Fruit fly (Drosophila melanogaster) whole organism, embryonic: ENCODE data around the gene swa.

Experiments
- Asciz ChIP-seq: fragments of 200-800 bp; sonication (Bioruptor generic); optimal IDR thresholded peaks from 2 replicates; lab custom pipeline; 2017; ENCODE audit warnings: missing biosample characterization, mild to moderate bottlenecking, missing genetic modification characterization, missing genetic modification reagents
- Awh ChIP-seq: fragments of 200-800 bp; sonication (Bioruptor generic); IDR thresholded peaks from 2 replicates; pipeline ENCODE4, ENCODE4 v1.3.6; 2022; ENCODE audit warnings: missing biosample characterization, missing genetic modification characterization
- CG10366 ChIP-seq: fragments of 200-800 bp; sonication (Bioruptor generic); IDR thresholded peaks from 2 replicates; pipeline ENCODE4 v1.3.6; 2022; ENCODE audit warnings: missing biosample characterization, missing genetic modification characterization
- CG12104 ChIP-seq: fragments of 200-800 bp; sonication (Bioruptor generic); optimal IDR thresholded peaks from 3 replicates; lab custom pipeline; 2016; ENCODE audit warnings: missing biosample characterization, missing genetic modification characterization
- CG12236 ChIP-seq: fragments of 200-800 bp; sonication (Bioruptor generic); optimal IDR thresholded peaks from 2 replicates; lab custom pipeline; 2016; ENCODE audit warnings: missing biosample characterization, missing genetic modification characterization
- CG14860 ChIP-seq: fragments of 200-800 bp; sonication (Bioruptor generic); IDR thresholded peaks from 3 replicates; pipeline ENCODE4 v1.3.6; 2022; ENCODE audit warnings: missing biosample characterization, missing genetic modification characterization; ENCODE audit not compliant: partially characterized antibody
- CG33213 ChIP-seq: fragments of 200-800 bp; sonication (Bioruptor generic); optimal IDR thresholded peaks from 3 replicates; lab custom pipeline; 2016; ENCODE audit warnings: missing biosample characterization, missing genetic modification characterization
- CG33557 ChIP-seq: fragments of 200-800 bp; sonication (Bioruptor generic); optimal IDR thresholded peaks from 2 replicates; lab custom pipeline; 2019; ENCODE audit warnings: missing biosample characterization, mild to moderate bottlenecking, missing genetic modification characterization, moderate library complexity
- CG4854 ChIP-seq: fragments of 200-800 bp; sonication (Bioruptor generic); optimal IDR thresholded peaks from 2 replicates; lab custom pipeline; 2016; ENCODE audit warnings: missing biosample characterization, missing genetic modification characterization, inconsistent platforms
- CG7271 ChIP-seq: fragments of 200-800 bp; sonication (Bioruptor generic); optimal IDR thresholded peaks from 2 replicates; lab custom pipeline; 2018; ENCODE audit warnings: missing biosample characterization, mild to moderate bottlenecking, missing genetic modification characterization, moderate library complexity
- CG7928 ChIP-seq: fragments of 200-800 bp; sonication (Bioruptor generic); optimal IDR thresholded peaks from 2 replicates; lab custom pipeline; 2017; ENCODE audit warnings: missing biosample characterization, mild to moderate bottlenecking, missing genetic modification characterization
- CG8478 ChIP-seq: fragments of >200 bp; optimal IDR thresholded peaks from 2 replicates; lab custom pipeline; 2018
- CG9797 ChIP-seq: fragments of 200-800 bp; sonication (Bioruptor generic); optimal IDR thresholded peaks from 3 replicates; lab custom pipeline; 2018; ENCODE audit warnings: missing biosample characterization, mild to moderate bottlenecking, missing genetic modification characterization
- Dref ChIP-seq: fragments of 200-800 bp; sonication (Bioruptor generic); IDR thresholded peaks from 2 replicates; pipeline ENCODE4 v1.3.6; 2022; ENCODE audit warnings: missing biosample characterization, missing genetic modification characterization
- Ets65A ChIP-seq: fragments of 200-800 bp; sonication (Bioruptor generic); peaks from one replicate; lab custom pipeline; 2016; ENCODE audit warnings: missing biosample characterization, missing genetic modification characterization
- HLH54F ChIP-seq: fragments of 200-800 bp; sonication (Bioruptor generic); optimal IDR thresholded peaks from 3 replicates; lab custom pipeline; 2016; ENCODE audit warnings: missing biosample characterization, missing genetic modification characterization
- Nf-YB ChIP-seq: fragments of 200-800 bp; sonication (Bioruptor generic); optimal IDR thresholded peaks from 3 replicates; lab custom pipeline; 2019; ENCODE audit warnings: missing biosample characterization, mild to moderate bottlenecking, missing genetic modification characterization, moderate library complexity
- Oaz ChIP-seq: fragments of 200-800 bp; sonication (Bioruptor generic); IDR thresholded peaks from 2 replicates; pipeline ENCODE4 v1.3.6; 2022; ENCODE audit warnings: missing biosample characterization, missing genetic modification characterization
- Rfx ChIP-seq: fragments of 200-800 bp; sonication (Bioruptor generic); IDR thresholded peaks from 2 replicates; pipeline ENCODE4 v1.3.6; 2022; ENCODE audit warnings: missing biosample characterization, missing genetic modification characterization
- Six4 ChIP-seq: fragments of 200-800 bp; sonication (Bioruptor generic); optimal IDR thresholded peaks from 2 replicates; lab custom pipeline; 2016; ENCODE audit warnings: missing biosample characterization, missing genetic modification characterization
- Spps ChIP-seq: fragments of 200-800 bp; sonication (Bioruptor generic); optimal IDR thresholded peaks from 2 replicates; lab custom pipeline; 2018; ENCODE audit warnings: missing biosample characterization, mild to moderate bottlenecking, missing genetic modification characterization
- Trl ChIP-seq, 3 experiments: fragments of >200 bp in 2 of 3; fragments of 200-800 bp in 1 of 3; sonication (Bioruptor generic) in 1 of 3; optimal IDR thresholded peaks; 2 replicates in 1 of 3; 3 replicates in 2 of 3; lab custom pipeline; 2016 to 2017; ENCODE audit warnings: missing biosample characterization in 1 of 3, missing genetic modification characterization in 1 of 3
- ase ChIP-seq: fragments of 200-800 bp; sonication (Bioruptor generic); IDR thresholded peaks from 3 replicates; pipeline ENCODE4 v1.3.6; 2022; ENCODE audit warnings: missing biosample characterization, missing genetic modification characterization
- bsh ChIP-seq, 2 experiments: fragments of 200-800 bp; sonication (Bioruptor generic); optimal IDR thresholded peaks; 2 replicates each; lab custom pipeline; 2017 to 2018; ENCODE audit warnings: mild to moderate bottlenecking in 2 of 2, missing biosample characterization in 2 of 2, missing genetic modification characterization in 2 of 2, moderate library complexity in 1 of 2
- cas ChIP-seq: fragments of 200-800 bp; sonication (Bioruptor generic); IDR thresholded peaks from 2 replicates; pipeline ENCODE4 v1.3.6; 2022; ENCODE audit warnings: missing biosample characterization, missing genetic modification characterization
- chif ChIP-seq, 2 experiments: fragments of 200-800 bp; sonication (Bioruptor generic); optimal IDR thresholded peaks; 3 replicates each; lab custom pipeline; 2016; ENCODE audit warnings: missing biosample characterization in 2 of 2, missing genetic modification characterization in 2 of 2
- fd3F ChIP-seq: fragments of 200-800 bp; sonication (Bioruptor generic); optimal IDR thresholded peaks from 2 replicates; lab custom pipeline; 2018; ENCODE audit warnings: missing biosample characterization, mild to moderate bottlenecking, missing genetic modification characterization, moderate library complexity
- gcm ChIP-seq: fragments of 200-800 bp; sonication (Bioruptor generic); optimal IDR thresholded peaks from 2 replicates; lab custom pipeline; 2019; ENCODE audit warnings: missing biosample characterization, mild to moderate bottlenecking, missing genetic modification characterization, moderate library complexity
- insv ChIP-seq, 2 experiments: fragments of 200-800 bp; sonication (Bioruptor generic); optimal IDR thresholded peaks; 3 replicates each; lab custom pipeline; 2016 to 2018; ENCODE audit warnings: missing biosample characterization in 2 of 2, missing genetic modification characterization in 2 of 2
- jing ChIP-seq: fragments of 200-800 bp; sonication (Bioruptor generic); optimal IDR thresholded peaks from 2 replicates; lab custom pipeline; 2018; ENCODE audit warnings: missing biosample characterization, mild to moderate bottlenecking, missing genetic modification characterization
- mam ChIP-seq: fragments of 200-800 bp; sonication (Bioruptor generic); optimal IDR thresholded peaks from 3 replicates; lab custom pipeline; 2016; ENCODE audit warnings: missing biosample characterization, missing genetic modification characterization
- mirr ChIP-seq: fragments of 200-800 bp; sonication (Bioruptor generic); optimal IDR thresholded peaks from 3 replicates; lab custom pipeline; 2018; ENCODE audit warnings: missing biosample characterization, mild to moderate bottlenecking, missing genetic modification characterization
- onecut ChIP-seq: fragments of 200-800 bp; sonication (Bioruptor generic); IDR thresholded peaks from 2 replicates; pipeline ENCODE4 v1.3.6; 2022; ENCODE audit warnings: missing biosample characterization, missing genetic modification characterization
- phol ChIP-seq: fragments of 200-800 bp; sonication (Bioruptor generic); optimal IDR thresholded peaks from 3 replicates; lab custom pipeline; 2018; ENCODE audit warnings: missing biosample characterization, mild to moderate bottlenecking, missing genetic modification characterization, moderate library complexity
- pita ChIP-seq: fragments of 200-800 bp; sonication (Bioruptor generic); optimal IDR thresholded peaks from 2 replicates; lab custom pipeline; 2017; ENCODE audit warnings: missing biosample characterization, mild to moderate bottlenecking, missing genetic modification characterization
- psq ChIP-seq: fragments of 200-800 bp; sonication (Bioruptor generic); optimal IDR thresholded peaks from 2 replicates; lab custom pipeline; 2017; ENCODE audit warnings: missing biosample characterization, missing genetic modification characterization
- pum ChIP-seq: fragments of 200-800 bp; sonication (Bioruptor generic); optimal IDR thresholded peaks from 2 replicates; lab custom pipeline; 2016; ENCODE audit warnings: missing biosample characterization, missing genetic modification characterization
- repo ChIP-seq: fragments of 200-800 bp; sonication (Bioruptor generic); optimal IDR thresholded peaks from 2 replicates; lab custom pipeline; 2016; ENCODE audit warnings: missing biosample characterization, missing genetic modification characterization
- stc ChIP-seq: fragments of 200-800 bp; sonication (Bioruptor generic); IDR thresholded peaks from 2 replicates; pipeline ENCODE4 v1.3.6; 2022; ENCODE audit warnings: missing biosample characterization, missing genetic modification characterization
- trh ChIP-seq: fragments of 200-800 bp; sonication (Bioruptor generic); optimal IDR thresholded peaks from 2 replicates; lab custom pipeline; 2016; ENCODE audit warnings: missing biosample characterization, missing genetic modification characterization
- vfl ChIP-seq: fragments of 200-800 bp; sonication (Bioruptor generic); optimal IDR thresholded peaks from 2 replicates; lab custom pipeline; 2016; ENCODE audit warnings: missing biosample characterization, missing genetic modification characterization
- z ChIP-seq: fragments of 200-800 bp; sonication (Bioruptor generic); IDR thresholded peaks from 3 replicates; pipeline ENCODE4 v1.3.6; 2022; ENCODE audit warnings: missing biosample characterization, missing genetic modification characterization

Gene swa

DNA sequence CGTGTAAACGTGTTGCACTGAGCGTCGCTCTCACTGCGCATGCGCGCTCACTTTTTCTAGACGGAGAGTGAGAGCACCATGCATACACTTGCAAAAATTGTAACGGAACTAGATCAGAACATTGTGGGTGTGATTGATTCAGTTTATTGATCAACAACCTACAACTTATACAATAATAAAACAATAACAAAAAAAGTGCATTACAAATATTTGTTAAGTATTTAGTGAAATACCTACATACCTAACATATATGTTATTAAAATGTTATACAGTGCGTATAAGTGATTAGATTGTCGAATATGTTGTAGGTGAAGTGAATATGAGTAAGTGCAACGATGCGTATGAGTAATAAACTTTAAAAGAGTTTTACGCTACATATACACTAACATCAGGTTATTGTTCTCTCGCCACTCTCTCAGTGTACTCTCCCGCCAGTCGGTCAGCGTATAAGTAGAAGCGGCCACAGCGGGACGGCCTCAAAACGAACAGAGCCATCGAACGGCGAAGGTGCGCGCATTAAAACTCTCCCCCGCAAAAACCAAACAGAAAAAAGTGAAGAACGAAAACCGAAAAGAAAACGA, 35.0 kb downstream of the swa start, which contains the start of gene CG42240 (continued):
- TF ChIP-seq psq (GFP tag; lab: Kevin White, UChicago) (peak; percentile 66), vfl (GFP tag; lab: Kevin White, UChicago) (no peak), CG12236 (peak; percentile 74), chif (GFP tag; optimal IDR thresholded peaks at IDR 0.05; lab: Kevin White, UChicago) (peak; percentile 80 to 87), Rfx (GFP tag; lab: Robert Waterston, UW) (peak; percentile 78), CG8478 (no peak), onecut (GFP tag; lab: Robert Waterston, UW) (peak; percentile 72), CG33557 (GFP tag; lab: Kevin White, UChicago) (peak; percentile 71), fd3F (GFP tag; lab: Kevin White, UChicago) (peak; percentile 78), repo (GFP tag; lab: Kevin White, UChicago) (peak; percentile 55), Six4 (GFP tag; lab: Kevin White, UChicago) (peak; percentile 84), CG14860 (GFP tag; lab: Robert Waterston, UW) (no peak), trh (peak; percentile 61), mirr (GFP tag; lab: Kevin White, UChicago) (peak; percentile 60), CG33213 (GFP tag; lab: Kevin White, UChicago) (peak; percentile 37), stc (GFP tag; lab: Robert Waterston, UW) (peak; percentile 71; the same call in 1 of the 2 replicates), Oaz (GFP tag; lab: Robert Waterston, UW) (peak; percentile 71), Ets65A (peak; percentile 92), HLH54F (peak; percentile 72), Nf-YB (peak; percentile 78), phol (peak; percentile 95), CG7928 (GFP tag; lab: Kevin White, UChicago) (peak; percentile 16), Trl (optimal IDR thresholded peaks at IDR 0.05; lab: Kevin White, UChicago) (peak; percentile 58 to 63), Trl (GFP tag; optimal IDR thresholded peaks at IDR 0.05; lab: Kevin White, UChicago) (peak; percentile 42), Asciz (GFP tag; lab: Kevin White, UChicago) (peak; percentile 92), bsh (GFP tag; optimal IDR thresholded peaks at IDR 0.05; lab: Kevin White, UChicago) (peak; percentile 87 to 91), insv (GFP tag; optimal IDR thresholded peaks at IDR 0.05; lab: Kevin White, UChicago) (peak in 1 of 2 experiments; percentile 64), CG4854 (GFP tag; lab: Kevin White, UChicago) (peak; percentile 79), pita (no peak), mam (GFP tag; lab: Kevin White, UChicago) (peak; percentile 71), Spps (tag; lab: Kevin White, UChicago) (peak; percentile 81), CG9797 (GFP tag; lab: Kevin White, UChicago) (peak; percentile 24), jing (GFP tag; lab: Kevin White, UChicago) (peak; percentile 79), pum (GFP tag; lab: Kevin White, UChicago) (peak; percentile 86), CG10366 (GFP tag; lab: Robert Waterston, UW) (peak; percentile 71), cas (GFP tag; lab: Robert Waterston, UW) (no peak), gcm (GFP tag; lab: Kevin White, UChicago) (peak; percentile 91), z (no peak), CG7271 (tag; lab: Kevin White, UChicago) (no peak), Dref (GFP tag; lab: Robert Waterston, UW) (no peak), Awh (GFP tag; lab: Robert Waterston, UW) (peak; percentile 65; the same call in 1 of the 2 replicates), CG12104 (GFP tag; lab: Kevin White, UChicago) (peak; percentile 91), ase (GFP tag; lab: Robert Waterston, UW) (peak; percentile 58; the same call in 1 of the 3 replicates)
- TF ChIP-seq, all 482 proteins: peak for 382
